Worm (Caenorhabditis elegans) whole organism, early embryonic: Measurements from ENCODE around the gene gcy-34.

ENCODE experiments used
- B0310.2 ChIP-seq: sonication (generic microtip); optimal IDR thresholded peaks from 2 replicates; lab custom pipeline; 2016; ENCODE audit warnings: mild to moderate bottlenecking, missing genetic modification characterization, missing compliant biosample characterization
- F13C5.2 ChIP-seq: sonication (generic microtip); optimal IDR thresholded peaks from 2 replicates; lab custom pipeline; 2017; ENCODE audit warnings: mild to moderate bottlenecking, missing genetic modification characterization, inconsistent platforms, missing compliant biosample characterization
- aly-1 ChIP-seq: sonication (generic microtip); optimal IDR thresholded peaks from 2 replicates; lab custom pipeline; 2016; ENCODE audit warnings: missing genetic modification characterization, missing compliant biosample characterization
- ama-1 ChIP-seq: fragments of 150-350 bp; optimal IDR thresholded peaks from 2 replicates; lab custom pipeline; 2014
- ceh-13 ChIP-seq: fragments of 200-800 bp; sonication (Bioruptor generic); optimal IDR thresholded peaks from 2 replicates; lab custom pipeline; 2018; ENCODE audit warnings: mild to moderate bottlenecking, missing genetic modification characterization, missing compliant biosample characterization
- ceh-36 ChIP-seq: sonication (generic microtip); optimal IDR thresholded peaks from 2 replicates; lab custom pipeline; 2016; ENCODE audit warnings: missing genetic modification characterization, inconsistent platforms, missing compliant biosample characterization
- ets-7 ChIP-seq: sonication (generic microtip); optimal IDR thresholded peaks from 2 replicates; lab custom pipeline; 2016; ENCODE audit warnings: missing genotype, missing genetic modification characterization, missing compliant biosample characterization
- flt-1 ChIP-seq: fragments of 200-800 bp; sonication (Bioruptor generic); IDR thresholded peaks from 2 replicates; pipeline ENCODE4 v1.3.6; 2022; ENCODE audit warnings: missing genetic modification characterization, missing compliant biosample characterization
- hmbx-1 ChIP-seq: sonication (generic microtip); optimal IDR thresholded peaks from 2 replicates; lab custom pipeline; 2016; ENCODE audit warnings: mild to moderate bottlenecking, missing genetic modification characterization, missing compliant biosample characterization
- hmg-4 ChIP-seq: fragments of 200-800 bp; sonication (Bioruptor generic); optimal IDR thresholded peaks from 2 replicates; lab custom pipeline; 2018; ENCODE audit warnings: mild to moderate bottlenecking, missing genetic modification characterization, missing compliant biosample characterization
- hnd-1 ChIP-seq: sonication (generic microtip); optimal IDR thresholded peaks from 2 replicates; lab custom pipeline; 2016; ENCODE audit warnings: missing genetic modification characterization, missing compliant biosample characterization
- pes-1 ChIP-seq: fragments of 200-800 bp; sonication (Bioruptor generic); IDR thresholded peaks from 2 replicates; pipeline ENCODE4 v1.3.6; 2022; ENCODE audit warnings: missing genetic modification reagents, missing genetic modification characterization, missing compliant biosample characterization
- scrt-1 ChIP-seq: fragments of 200-800 bp; sonication (Bioruptor generic); IDR thresholded peaks from 2 replicates; pipeline ENCODE4 v1.3.6; 2022; ENCODE audit warnings: missing genetic modification characterization, missing compliant biosample characterization
- sea-1 ChIP-seq: fragments of 200-800 bp; sonication (Bioruptor generic); conservative IDR thresholded peaks from 2 replicates; pipeline ENCODE4 v1.3.6; 2022; ENCODE audit warnings: missing genetic modification characterization, missing compliant biosample characterization
- tbx-11 ChIP-seq: fragments of 200-800 bp; sonication (Bioruptor generic); IDR thresholded peaks from 2 replicates; pipeline ENCODE4 v1.3.6; 2022; ENCODE audit warnings: missing genetic modification characterization, missing compliant biosample characterization
- tbx-37 ChIP-seq: fragments of 200-800 bp; sonication (Bioruptor generic); conservative IDR thresholded peaks from 2 replicates; pipeline ENCODE4 v1.3.6; 2022; ENCODE audit warnings: missing genetic modification reagents, missing genetic modification characterization, missing compliant biosample characterization
- tra-4 ChIP-seq: sonication (generic microtip); optimal IDR thresholded peaks from 2 replicates; lab custom pipeline; 2017; ENCODE audit warnings: missing genetic modification characterization, missing compliant biosample characterization

Gene gcy-34

DNA sequence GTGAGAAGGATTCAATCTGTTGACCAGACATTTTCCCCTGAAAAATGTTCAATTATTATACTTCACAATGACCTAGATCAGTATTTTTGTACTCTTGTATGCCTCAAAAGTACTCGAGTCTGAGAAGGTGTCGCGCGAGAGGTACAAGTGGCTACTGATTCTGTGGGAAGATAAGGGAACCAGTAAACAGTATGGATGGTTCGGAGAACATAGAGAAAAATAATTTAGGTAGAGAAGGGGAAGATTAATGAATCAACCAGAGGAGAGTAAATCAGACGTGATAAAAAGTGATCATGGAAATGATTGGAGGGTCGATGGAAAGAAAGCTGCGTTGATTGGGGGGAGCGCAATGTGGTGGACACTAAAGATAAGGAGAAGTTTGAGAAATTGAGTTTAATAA, 3.8 kb upstream of the gcy-34 start:
- no peak for TF ChIP-seq F13C5.2
- TF ChIP-seq tra-4 (tag; lab: Kevin White, UChicago), result no peak
- TF ChIP-seq hmg-4 (GFP tag; lab: Kevin White, UChicago), result no peak
- TF ChIP-seq sea-1 (GFP tag; lab: Robert Waterston, UW), result no peak
- TF ChIP-seq aly-1 (tag; lab: Kevin White, UChicago), result no peak
- no peak for TF ChIP-seq hnd-1 (tag; lab: Kevin White, UChicago)
- no peak for TF ChIP-seq scrt-1 (GFP tag; lab: Robert Waterston, UW)
- no peak for TF ChIP-seq ceh-13 (GFP tag; lab: Kevin White, UChicago)
- TF ChIP-seq flt-1 (GFP tag; lab: Robert Waterston, UW), result no peak
- no peak for TF ChIP-seq tbx-37 (GFP tag; lab: Robert Waterston, UW)
- TF ChIP-seq ama-1 (lab: Kevin White, UChicago), result no peak
- TF ChIP-seq hmbx-1 (tag; lab: Kevin White, UChicago), result no peak
- TF ChIP-seq ets-7 (tag; lab: Kevin White, UChicago), result no peak
- TF ChIP-seq pes-1 (GFP tag; lab: Robert Waterston, UW), result no peak
- TF ChIP-seq tbx-11 (GFP tag; lab: Robert Waterston, UW), result no peak
- no peak for TF ChIP-seq B0310.2

DNA sequence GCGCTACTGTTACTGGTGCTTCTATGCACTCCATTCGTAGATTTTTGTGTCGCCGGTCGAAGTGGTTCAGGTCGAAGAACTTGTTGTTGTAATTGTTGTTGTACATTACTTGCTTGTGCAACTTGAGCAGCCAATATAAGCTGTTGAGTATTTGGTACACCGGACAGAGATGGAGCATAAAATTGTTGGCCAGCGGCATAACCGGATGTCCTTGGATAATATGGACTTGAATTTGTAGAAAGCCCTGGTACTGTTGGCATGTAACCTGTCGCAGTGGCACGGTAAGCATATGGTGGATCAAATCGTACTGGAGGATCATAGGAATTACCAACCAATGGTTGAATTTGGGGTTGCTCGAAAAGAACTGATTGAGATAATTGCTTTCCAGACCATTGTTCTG, 3.3 kb upstream of the gcy-34 start:
- TF ChIP-seq F13C5.2 (no peak), hnd-1 (tag; lab: Kevin White, UChicago) (no peak), ets-7 (tag; lab: Kevin White, UChicago) (no peak)

DNA sequence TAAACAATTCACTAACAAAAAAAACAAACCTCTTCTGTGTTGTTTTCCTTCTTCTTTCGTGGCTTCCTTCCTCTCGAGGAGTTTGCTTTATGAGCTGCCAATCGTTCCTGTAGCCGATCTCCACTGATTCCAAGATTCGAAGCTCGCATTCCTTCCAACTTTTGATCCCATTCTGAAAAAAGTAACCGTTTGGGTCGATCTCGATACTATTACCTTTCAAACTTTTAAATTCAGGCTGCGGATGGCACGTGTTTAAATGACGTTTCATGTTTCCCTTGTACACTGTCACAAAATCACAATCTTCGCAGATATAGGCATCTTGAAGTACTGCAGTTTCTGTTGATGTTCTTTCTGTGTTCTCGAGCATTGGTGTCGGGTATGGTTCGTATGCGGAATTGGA, 1.8 kb upstream of the gcy-34 start:
- no peak for TF ChIP-seq aly-1 (tag; lab: Kevin White, UChicago)
- no peak for TF ChIP-seq tbx-37 (GFP tag; lab: Robert Waterston, UW)
- TF ChIP-seq ceh-36 (tag; lab: Kevin White, UChicago), result no peak
- no peak for TF ChIP-seq tra-4 (tag; lab: Kevin White, UChicago)
- no peak for TF ChIP-seq F13C5.2
- no peak for TF ChIP-seq tbx-11 (GFP tag; lab: Robert Waterston, UW)
- TF ChIP-seq hmbx-1 (tag; lab: Kevin White, UChicago), result no peak
- TF ChIP-seq pes-1 (GFP tag; lab: Robert Waterston, UW), result no peak
- no peak for TF ChIP-seq ceh-13 (GFP tag; lab: Kevin White, UChicago)
- TF ChIP-seq ama-1 (lab: Kevin White, UChicago), result no peak
- no peak for TF ChIP-seq scrt-1 (GFP tag; lab: Robert Waterston, UW)
- TF ChIP-seq B0310.2, result no peak
- no peak for TF ChIP-seq flt-1 (GFP tag; lab: Robert Waterston, UW)
- no peak for TF ChIP-seq hnd-1 (tag; lab: Kevin White, UChicago)
- no peak for TF ChIP-seq hmg-4 (GFP tag; lab: Kevin White, UChicago)

DNA sequence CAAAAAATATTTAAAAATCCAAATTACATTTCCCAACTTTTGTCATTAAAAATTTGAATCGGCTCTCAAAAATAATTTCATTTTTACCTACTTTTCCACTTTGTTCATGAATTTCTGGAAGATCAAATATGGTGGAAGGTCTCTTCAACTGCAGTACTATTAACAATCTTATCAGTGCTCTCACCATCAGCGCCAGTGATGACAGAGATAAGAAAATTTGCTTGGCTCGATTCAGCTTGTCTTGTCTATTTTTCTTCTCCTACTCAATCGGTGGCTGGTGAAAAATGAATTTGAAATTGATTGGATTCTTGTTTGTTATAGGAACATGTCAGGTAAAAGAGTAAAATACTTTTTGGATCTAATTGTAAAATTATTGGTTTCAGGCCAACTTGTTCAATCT, 4.7 kb downstream of the gcy-34 start, which contains the start of gene cpz-2:
Gene cpz-2, plus strand, starts transcription at position 210 of the 400 bp plus-strand sequence.
- TF ChIP-seq pes-1 (GFP tag; lab: Robert Waterston, UW) (no peak), hmg-4 (GFP tag; lab: Kevin White, UChicago) (no peak), tra-4 (tag; lab: Kevin White, UChicago) (no peak), scrt-1 (GFP tag; lab: Robert Waterston, UW) (no peak), aly-1 (tag; lab: Kevin White, UChicago) (no peak), tbx-11 (GFP tag; lab: Robert Waterston, UW) (no peak)

DNA sequence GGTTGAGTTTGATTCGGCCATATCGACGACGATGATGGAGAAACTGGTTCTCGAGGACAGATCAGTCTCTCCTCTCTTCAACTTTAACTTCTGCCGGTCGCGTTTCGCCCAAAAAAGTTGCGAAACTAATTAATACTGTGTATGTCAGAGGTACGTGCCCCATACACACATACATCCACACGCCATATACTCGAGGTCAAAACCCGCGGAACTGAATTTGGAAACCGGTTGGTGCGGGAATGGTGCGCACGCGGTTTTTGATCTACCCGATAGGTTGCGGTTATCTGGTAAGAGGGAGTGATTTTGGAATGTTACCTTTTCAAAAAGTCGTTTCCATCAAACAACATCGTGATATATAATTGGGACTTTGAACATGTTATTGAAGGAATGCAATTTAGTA, 5.5 kb downstream of the gcy-34 start, which contains the start of gene ifbp-1:
Gene ifbp-1, minus strand, starts transcription at position 85 of the 400 bp plus-strand sequence.
- TF ChIP-seq pes-1 (GFP tag; lab: Robert Waterston, UW), result no peak
- no peak for TF ChIP-seq tra-4 (tag; lab: Kevin White, UChicago)
- TF ChIP-seq tbx-11 (GFP tag; lab: Robert Waterston, UW), result no peak
- no peak for TF ChIP-seq sea-1 (GFP tag; lab: Robert Waterston, UW)
- no peak for TF ChIP-seq hmg-4 (GFP tag; lab: Kevin White, UChicago)
- TF ChIP-seq ceh-13 (GFP tag; lab: Kevin White, UChicago), result no peak
- no peak for TF ChIP-seq ets-7 (tag; lab: Kevin White, UChicago)
- no peak for TF ChIP-seq F13C5.2

DNA sequence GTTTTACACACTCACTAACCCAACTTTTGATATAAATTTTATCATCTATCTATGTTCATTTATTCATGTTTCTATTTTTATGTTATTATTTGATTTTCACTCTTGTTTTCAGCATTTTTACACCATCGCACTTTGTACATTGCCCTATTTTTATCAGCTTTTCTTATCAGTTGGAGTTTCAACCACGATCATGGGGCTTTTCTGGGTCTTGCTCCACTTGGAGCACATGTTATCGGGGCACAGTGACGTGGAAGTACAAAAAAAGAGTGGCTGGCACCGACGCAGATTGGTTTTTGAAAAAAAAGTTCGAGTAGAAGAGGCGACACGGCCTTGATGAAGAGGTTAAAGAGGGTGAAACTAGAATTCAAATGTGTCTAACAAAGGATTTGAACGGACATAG, 8.6 kb downstream of the gcy-34 start:
- TF ChIP-seq ceh-36 (tag; lab: Kevin White, UChicago) (no peak), hnd-1 (tag; lab: Kevin White, UChicago) (no peak), tra-4 (tag; lab: Kevin White, UChicago) (no peak), sea-1 (GFP tag; lab: Robert Waterston, UW) (no peak), B0310.2 (no peak), ets-7 (tag; lab: Kevin White, UChicago) (no peak), tbx-37 (GFP tag; lab: Robert Waterston, UW) (no peak), hmbx-1 (tag; lab: Kevin White, UChicago) (no peak), hmg-4 (GFP tag; lab: Kevin White, UChicago) (no peak), ceh-13 (GFP tag; lab: Kevin White, UChicago) (no peak), F13C5.2 (no peak), pes-1 (GFP tag; lab: Robert Waterston, UW) (no peak), tbx-11 (GFP tag; lab: Robert Waterston, UW) (no peak), scrt-1 (GFP tag; lab: Robert Waterston, UW) (no peak), aly-1 (tag; lab: Kevin White, UChicago) (no peak), flt-1 (GFP tag; lab: Robert Waterston, UW) (no peak), ama-1 (lab: Kevin White, UChicago) (no peak)

DNA sequence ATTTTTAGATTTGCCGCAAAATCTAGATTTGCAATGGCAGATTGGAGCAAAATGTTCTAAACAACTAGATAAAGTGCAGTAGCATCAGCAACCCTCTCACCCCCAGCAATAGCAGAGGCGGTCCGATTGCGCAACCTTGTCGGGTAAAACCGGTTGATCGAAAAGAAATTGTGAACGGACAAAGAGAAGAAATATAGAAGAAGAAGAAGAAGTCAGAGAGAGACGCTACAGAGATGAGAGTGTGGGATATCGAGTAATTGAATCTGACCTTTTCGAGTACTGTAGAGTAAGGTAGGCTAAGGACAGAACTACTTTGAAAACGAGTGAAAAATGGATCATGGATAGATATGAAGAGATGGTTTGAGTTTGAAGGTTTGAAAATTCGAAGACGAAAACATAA, 9.8 kb downstream of the gcy-34 start:
- TF ChIP-seq aly-1 (tag; lab: Kevin White, UChicago) (no peak), pes-1 (GFP tag; lab: Robert Waterston, UW) (no peak), ama-1 (lab: Kevin White, UChicago) (no peak), hmbx-1 (tag; lab: Kevin White, UChicago) (no peak), flt-1 (GFP tag; lab: Robert Waterston, UW) (no peak), tra-4 (tag; lab: Kevin White, UChicago) (no peak), tbx-11 (GFP tag; lab: Robert Waterston, UW) (no peak), ceh-13 (GFP tag; lab: Kevin White, UChicago) (no peak), hmg-4 (GFP tag; lab: Kevin White, UChicago) (no peak), hnd-1 (tag; lab: Kevin White, UChicago) (no peak), B0310.2 (no peak), tbx-37 (GFP tag; lab: Robert Waterston, UW) (no peak), F13C5.2 (no peak), sea-1 (GFP tag; lab: Robert Waterston, UW) (no peak), ceh-36 (tag; lab: Kevin White, UChicago) (no peak), ets-7 (tag; lab: Kevin White, UChicago) (no peak), scrt-1 (GFP tag; lab: Robert Waterston, UW) (no peak)
